Worm (Caenorhabditis elegans): ENCODE measurements around the gene set-14.

set-14 gene

ce11 chrII:10765238-10765637 is 30.9 kb downstream of the set-14 start:
- TF ChIP-seq mml-1 (tag; optimal IDR thresholded peaks at IDR 0.05) (no peak), ama-1 (optimal IDR thresholded peaks at IDR 0.05) (no peak), snpc-4 (tag; optimal IDR thresholded peaks at IDR 0.05) (no peak), ceh-28 (tag; optimal IDR thresholded peaks at IDR 0.05) (no peak), nhr-23 (tag; optimal IDR thresholded peaks at IDR 0.05) (no peak), ztf-4 (tag; optimal IDR thresholded peaks at IDR 0.05) (no peak), pha-4 (tag; optimal IDR thresholded peaks at IDR 0.05) (no peak), ZK546.5 (tag; optimal IDR thresholded peaks at IDR 0.05) (no peak), nhr-28 (tag; optimal IDR thresholded peaks at IDR 0.05) (no peak), pqm-1 (tag; optimal IDR thresholded peaks at IDR 0.05) (no peak), lsy-12 (tag; optimal IDR thresholded peaks at IDR 0.05) (no peak), fos-1 (tag; optimal IDR thresholded peaks at IDR 0.05) (no peak), fkh-10 (GFP tag; optimal IDR thresholded peaks at IDR 0.05) (no peak), zag-1 (tag; optimal IDR thresholded peaks at IDR 0.05) (no peak), eor-1 (tag; optimal IDR thresholded peaks at IDR 0.05) (no peak), egl-27 (tag; optimal IDR thresholded peaks at IDR 0.05) (no peak), elt-3 (tag; optimal IDR thresholded peaks at IDR 0.05) (no peak), nhr-43 (tag; optimal IDR thresholded peaks at IDR 0.05; ENCODE audit: poor library complexity, severe bottlenecking) (no peak), unc-39 (tag; optimal IDR thresholded peaks at IDR 0.05) (no peak)

- TF ChIP-seq hmg-11 (tag; optimal IDR thresholded peaks at IDR 0.05) (peak; percentile 2), nhr-76 (tag; optimal IDR thresholded peaks at IDR 0.05) (no peak), snpc-4 (tag; optimal IDR thresholded peaks at IDR 0.05) (peak; percentile 25), elt-2 (tag; optimal IDR thresholded peaks at IDR 0.05) (no peak)
Observed at ce11 chrII:10761653-10762052, 34.4 kb downstream of the set-14 start.

- TF ChIP-seq lin-39 (tag; optimal IDR thresholded peaks at IDR 0.05) = no peak
- TF ChIP-seq mml-1 (tag; optimal IDR thresholded peaks at IDR 0.05) = no peak
- no peak for TF ChIP-seq nhr-77 (tag; optimal IDR thresholded peaks at IDR 0.05)
- TF ChIP-seq egl-27 (tag; optimal IDR thresholded peaks at IDR 0.05) = no peak
- TF ChIP-seq lin-15B (tag; optimal IDR thresholded peaks at IDR 0.05) = no peak
- TF ChIP-seq nhr-11 (tag; optimal IDR thresholded peaks at IDR 0.05) = no peak
Observed at ce11 chrII:10760801-10761200, 35.3 kb downstream of the set-14 start.

ce11 chrII:10759425-10759824 is 36.7 kb downstream of the set-14 start:
- no peak for TF ChIP-seq snpc-4 (tag; optimal IDR thresholded peaks at IDR 0.05)
- no peak for TF ChIP-seq elt-2 (tag; optimal IDR thresholded peaks at IDR 0.05)

- TF ChIP-seq fkh-10 (GFP tag; optimal IDR thresholded peaks at IDR 0.05) (peak; percentile 54), mdl-1 (tag; optimal IDR thresholded peaks at IDR 0.05) (no peak), nfya-1 (tag; optimal IDR thresholded peaks at IDR 0.05; ENCODE audit: insufficient read depth) (peak; percentile 38)
Observed at ce11 chrII:10758951-10759350, 37.1 kb downstream of the set-14 start.

ce11 chrII:10755455-10755854 is 40.6 kb downstream of the set-14 start:
- TF ChIP-seq hmg-11 (tag; optimal IDR thresholded peaks at IDR 0.05) (peak; percentile 33), nfya-1 (tag; optimal IDR thresholded peaks at IDR 0.05; ENCODE audit: insufficient read depth) (no peak), ZK546.5 (tag; optimal IDR thresholded peaks at IDR 0.05) (no peak), nhr-28 (tag; optimal IDR thresholded peaks at IDR 0.05) (no peak), nhr-237 (tag; optimal IDR thresholded peaks at IDR 0.05) (no peak), nhr-76 (tag; optimal IDR thresholded peaks at IDR 0.05) (no peak)

ce11 chrII:10753694-10754093 is 42.4 kb downstream of the set-14 start:
- TF ChIP-seq nhr-43 (tag; optimal IDR thresholded peaks at IDR 0.05; ENCODE audit: poor library complexity, severe bottlenecking) (no peak), lin-15B (tag; optimal IDR thresholded peaks at IDR 0.05) (no peak), hmg-11 (tag; optimal IDR thresholded peaks at IDR 0.05) (no peak), ztf-4 (tag; optimal IDR thresholded peaks at IDR 0.05) (no peak), fkh-10 (GFP tag; optimal IDR thresholded peaks at IDR 0.05) (peak; percentile 94), lsy-12 (tag; optimal IDR thresholded peaks at IDR 0.05) (no peak)

All from whole organism, L3 larva.